Worm (Caenorhabditis elegans) whole organism, young adult: ENCODE measurements around the gene F54F7.8.

Experiments
- cebp-2 ChIP-seq: fragments of 200-800 bp; sonication (Bioruptor generic); IDR thresholded peaks from 2 replicates; pipeline ENCODE4 v1.3.6; 2022; ENCODE audit warnings: missing genetic modification characterization, missing compliant biosample characterization
- dpl-1 ChIP-seq: fragments of 150-350 bp; optimal IDR thresholded peaks from 2 replicates; lab custom pipeline; 2014; ENCODE audit warnings: missing biosample characterization, missing genetic modification reagents, missing genetic modification characterization
- lir-1 ChIP-seq: fragments of 200-800 bp; sonication (Bioruptor generic); conservative IDR thresholded peaks from 2 replicates; pipeline ENCODE4 v1.3.6; 2022; ENCODE audit warnings: missing genetic modification reagents, missing genetic modification characterization, missing compliant biosample characterization
- madf-3 ChIP-seq: fragments of 200-800 bp; sonication (Bioruptor generic); IDR thresholded peaks from 2 replicates; pipeline ENCODE4 v1.3.6; 2022; ENCODE audit warnings: missing genetic modification reagents, missing genetic modification characterization, missing compliant biosample characterization
- mcd-1 ChIP-seq: fragments of 200-800 bp; sonication (Bioruptor generic); IDR thresholded peaks from 2 replicates; pipeline ENCODE4 v1.3.6; 2022; ENCODE audit warnings: missing genetic modification reagents, missing genetic modification characterization, missing compliant biosample characterization

- TF ChIP-seq mcd-1 (GFP tag; lab: Robert Waterston, UW), result no peak
- TF ChIP-seq madf-3 (GFP tag; lab: Robert Waterston, UW), result no peak
- TF ChIP-seq lir-1, result no peak
- TF ChIP-seq dpl-1 (GFP tag; lab: Kevin White, UChicago), result no peak
- no peak for TF ChIP-seq cebp-2 (GFP tag; lab: Robert Waterston, UW)
Observed at ce11 chrX:11814667-11815066, 40.1 kb downstream of the F54F7.8 start, which contains the start of gene C34E11.2.
